Fruit fly (Drosophila melanogaster) S2 (cell line): ENCODE results near the gene CG17193.

Experiments used
- CG8478 ChIP-seq: fragments of >200 bp; optimal IDR thresholded peaks from 2 replicates; lab custom pipeline; 2018
- CTCF ChIP-seq, 2 experiments: fragments of >200 bp; optimal IDR thresholded peaks; 2 replicates each; lab custom pipeline; 2018

CG17193 gene

DNA sequence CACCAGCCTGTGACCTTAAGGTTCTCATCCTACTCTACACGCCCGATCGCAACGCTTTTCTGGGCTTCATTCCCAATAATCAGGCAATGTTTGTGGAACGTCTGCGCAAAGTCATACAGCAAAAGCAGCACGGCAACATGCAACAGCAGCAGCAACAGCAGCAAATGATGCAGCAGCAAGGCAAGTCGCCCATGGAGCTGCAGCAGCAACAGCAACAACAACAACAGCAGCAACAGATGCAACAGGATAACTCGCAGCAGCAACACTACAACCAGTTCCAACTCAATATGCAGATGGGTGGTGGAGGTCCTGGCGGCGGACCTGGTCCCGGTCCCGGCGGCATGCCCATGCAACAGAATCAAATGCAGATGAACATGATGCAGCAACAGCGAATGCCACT lies 45.0 kb downstream of the CG17193 start:
- TF ChIP-seq CTCF (optimal IDR thresholded peaks at IDR 0.05; lab: Kevin White, UChicago) (no peak), CG8478 (lab: Kevin White, UChicago) (no peak)

DNA sequence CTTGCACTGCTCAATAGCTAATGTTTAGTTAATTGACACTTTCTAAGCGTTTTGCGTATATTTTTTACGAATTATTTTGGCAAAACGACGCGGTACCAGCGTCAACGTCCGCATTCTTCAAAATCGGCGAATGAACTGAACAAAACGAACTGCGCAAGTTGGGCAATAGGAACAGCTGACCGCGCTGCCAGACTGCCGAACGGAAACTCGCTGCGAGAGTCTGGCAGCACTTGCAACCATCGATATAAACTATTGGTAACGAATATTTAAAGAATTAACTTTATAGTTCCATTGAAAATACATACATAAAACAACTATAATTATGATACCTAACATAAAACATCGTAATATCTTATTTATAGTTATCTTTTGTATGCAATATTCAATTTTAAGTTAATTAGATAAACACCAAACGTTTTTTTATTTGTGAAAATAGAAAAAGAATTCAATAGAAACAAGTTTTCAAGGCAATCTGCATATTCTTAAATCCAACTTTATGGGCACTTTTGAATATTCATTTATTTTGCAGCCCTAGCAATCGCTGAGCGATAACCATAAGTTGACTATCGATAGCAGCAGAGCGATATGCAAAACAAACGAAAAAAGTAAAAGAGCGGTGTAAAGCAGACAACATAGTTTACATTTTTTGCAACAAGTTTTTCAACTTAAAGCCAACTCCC lies 47.4 kb downstream of the CG17193 start, which contains the start of the genes Hs6st and MED25:
Gene Hs6st, minus strand, starts transcription at position 141 of the 680 bp plus-strand sequence.
Gene MED25, plus strand, starts transcription at position 576 of the 680 bp plus-strand sequence.
- no peak for TF ChIP-seq CG8478 (lab: Kevin White, UChicago)
- TF ChIP-seq CTCF (optimal IDR thresholded peaks at IDR 0.05; lab: Kevin White, UChicago): no peak

dm6 chr3R:20007399-20008285 lies 48.3 kb downstream of the CG17193 start:
- TF ChIP-seq CTCF (optimal IDR thresholded peaks at IDR 0.05; lab: Kevin White, UChicago): no peak
- no peak for TF ChIP-seq CG8478 (lab: Kevin White, UChicago)

dm6 chr3R:20006617-20007016 lies 49.3 kb downstream of the CG17193 start:
- TF ChIP-seq CG8478 (lab: Kevin White, UChicago) (no peak), CTCF (optimal IDR thresholded peaks at IDR 0.05; lab: Kevin White, UChicago) (no peak)

DNA sequence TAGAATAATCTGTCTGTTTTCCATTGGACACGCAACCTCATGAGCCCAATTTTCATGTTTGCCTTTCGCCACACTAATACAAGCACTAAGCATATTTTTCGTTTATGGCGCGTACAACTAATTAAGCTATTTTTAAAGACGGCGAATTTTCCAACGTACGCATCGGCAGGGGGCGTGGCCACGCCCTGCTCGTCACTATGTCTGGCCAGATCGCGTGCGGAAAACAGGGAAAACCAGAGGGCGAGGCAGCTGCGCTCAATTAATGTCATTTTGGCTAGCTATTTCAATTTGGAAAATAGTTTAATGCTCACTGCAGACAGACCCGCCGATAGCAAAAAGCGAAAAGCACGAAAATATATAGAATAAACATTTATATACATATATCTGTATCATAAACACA lies 51.2 kb downstream of the CG17193 start:
- TF ChIP-seq CTCF (optimal IDR thresholded peaks at IDR 0.05; lab: Kevin White, UChicago): no peak
- TF ChIP-seq CG8478 (lab: Kevin White, UChicago): no peak

DNA sequence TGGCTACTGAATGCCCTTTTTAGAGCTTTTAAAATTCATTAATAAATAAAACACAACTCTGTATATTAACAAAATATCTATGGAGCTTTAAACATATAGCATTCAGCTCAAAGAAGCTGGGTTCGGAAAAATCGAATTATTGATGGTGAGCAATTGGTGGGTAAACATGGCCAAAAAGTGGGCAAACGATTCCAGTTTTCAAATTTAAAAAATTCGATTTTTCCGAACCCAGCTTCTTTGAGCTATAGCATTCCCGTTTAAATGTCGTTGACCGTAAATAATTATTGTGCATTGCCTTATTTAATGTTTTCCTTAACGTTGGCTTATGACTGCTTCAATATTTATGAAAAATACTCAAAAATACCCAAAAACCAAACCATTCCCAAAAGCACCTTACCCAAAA lies 54.3 kb downstream of the CG17193 start:
- TF ChIP-seq CTCF (optimal IDR thresholded peaks at IDR 0.05; lab: Kevin White, UChicago): no peak
- no peak for TF ChIP-seq CG8478 (lab: Kevin White, UChicago)

dm6 chr3R:19999474-19999873 lies 56.4 kb downstream of the CG17193 start:
- TF ChIP-seq CG8478 (lab: Kevin White, UChicago): no peak
- TF ChIP-seq CTCF (optimal IDR thresholded peaks at IDR 0.05; lab: Kevin White, UChicago): no peak

DNA sequence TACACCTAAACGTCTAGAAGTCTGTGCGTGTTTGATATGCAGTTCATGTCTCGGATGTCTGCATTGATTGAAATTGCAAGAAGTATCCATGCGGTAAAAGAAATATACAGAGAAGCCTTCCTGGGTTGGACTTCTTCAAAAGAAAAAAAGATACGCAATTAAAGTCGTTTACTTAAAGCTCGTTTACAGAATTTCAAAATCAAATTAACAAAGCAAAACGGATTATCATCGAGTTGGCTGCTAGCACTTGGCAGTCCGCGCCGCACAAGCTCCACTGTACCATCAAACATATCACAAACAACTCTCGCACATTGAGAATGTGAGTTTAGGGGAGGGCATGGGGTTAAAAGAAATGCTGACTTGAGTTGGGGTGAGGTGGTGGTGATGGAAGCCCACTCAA lies 57.5 kb downstream of the CG17193 start:
- no peak for TF ChIP-seq CG8478 (lab: Kevin White, UChicago)
- no peak for TF ChIP-seq CTCF (optimal IDR thresholded peaks at IDR 0.05; lab: Kevin White, UChicago)

dm6 chr3R:19997526-19998070 lies 58.3 kb downstream of the CG17193 start:
- no peak for TF ChIP-seq CG8478 (lab: Kevin White, UChicago)
- no peak for TF ChIP-seq CTCF (optimal IDR thresholded peaks at IDR 0.05; lab: Kevin White, UChicago)

DNA sequence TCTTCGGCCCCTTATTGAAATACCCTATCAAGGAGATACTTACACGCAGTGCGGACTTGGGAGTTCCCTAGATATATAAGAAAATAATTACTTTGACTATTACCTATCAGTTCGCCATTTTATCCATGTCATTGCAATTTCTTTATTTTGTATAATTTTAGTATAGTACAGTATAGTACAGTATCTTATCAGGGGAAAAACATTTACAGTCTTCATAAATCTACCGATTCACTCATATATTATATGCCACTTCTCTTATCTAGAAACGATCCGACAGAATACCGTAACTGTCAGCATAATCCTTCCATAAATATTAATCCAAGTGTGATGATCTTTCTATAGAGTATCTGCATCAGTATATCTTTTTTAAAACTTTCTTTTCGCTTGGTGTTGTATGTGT lies 59.5 kb downstream of the CG17193 start:
- TF ChIP-seq CTCF (optimal IDR thresholded peaks at IDR 0.05; lab: Kevin White, UChicago): no peak
- no peak for TF ChIP-seq CG8478 (lab: Kevin White, UChicago)

DNA sequence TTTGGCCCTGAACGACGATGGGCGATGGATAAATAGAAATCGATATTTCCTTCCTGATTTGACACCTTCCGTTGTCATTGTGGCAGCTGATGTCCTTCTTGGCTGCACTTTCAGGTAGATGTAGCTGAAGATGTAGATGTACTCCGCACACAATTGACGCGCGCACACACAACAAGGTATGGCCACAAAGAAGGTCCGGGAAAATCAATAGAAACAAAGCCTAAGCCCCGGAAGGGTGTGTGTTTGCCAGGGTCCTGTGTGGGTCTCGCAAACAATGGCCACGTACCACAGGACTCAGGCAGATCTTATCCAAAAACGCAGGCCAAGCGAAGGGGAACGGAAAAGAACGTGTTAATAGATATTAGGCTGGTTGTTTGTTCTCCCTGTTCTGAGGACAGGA lies 60.5 kb downstream of the CG17193 start:
- TF ChIP-seq CG8478 (lab: Kevin White, UChicago): no peak
- no peak for TF ChIP-seq CTCF (optimal IDR thresholded peaks at IDR 0.05; lab: Kevin White, UChicago)
